Worm (Caenorhabditis elegans): ENCODE measurements around the gene C28C12.11.
A peak's percentile ranks its signal among the peaks of the same experiment; 100 is the strongest.

The C28C12.11 gene

DNA sequence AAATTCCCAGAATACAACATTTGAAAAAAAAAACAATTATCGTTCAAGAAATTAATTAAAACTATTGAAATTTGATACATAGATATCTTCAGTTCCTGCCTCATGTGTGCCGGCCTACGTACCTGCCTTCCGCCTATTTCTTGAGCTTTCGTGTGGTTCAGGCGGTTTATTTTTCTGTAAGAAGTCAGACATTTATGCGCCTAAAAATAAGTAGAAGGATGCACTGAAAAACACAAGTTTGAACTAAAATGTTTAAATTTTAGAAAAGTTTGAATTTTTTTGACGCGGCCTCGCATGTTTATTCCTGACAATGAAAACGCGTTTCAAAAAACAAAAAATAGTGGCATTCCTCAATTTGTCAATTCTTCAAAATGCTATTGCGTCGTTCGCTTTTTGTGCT is at the start of gene C28C12.11:
TSS of gene C28C12.11 (plus strand) at position 301 of the 400 bp plus-strand sequence.
- TF ChIP-seq unc-62 (GFP tag; optimal IDR thresholded peaks at IDR 0.05) = no peak

DNA sequence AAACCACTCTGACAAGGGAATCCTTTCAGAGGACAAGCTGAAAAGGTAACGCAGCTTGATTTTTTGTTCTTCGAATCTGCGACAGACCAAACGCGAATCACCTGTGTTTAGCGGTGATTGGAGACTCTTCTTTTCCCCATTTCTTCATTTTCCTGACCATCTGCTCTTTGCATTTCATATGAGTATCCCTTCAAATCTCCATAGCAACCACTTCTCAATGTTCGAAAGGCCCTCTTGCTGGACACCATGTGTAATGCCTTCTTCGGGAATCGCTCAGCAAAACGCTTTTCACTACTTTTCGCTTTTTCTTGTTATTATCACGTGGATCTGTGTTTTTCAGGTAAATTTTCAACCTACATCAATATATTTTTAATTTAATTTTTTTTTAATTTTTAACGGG is 47.3 kb upstream of the C28C12.11 start, which contains the start of the genes T26A8.3 and tmem-231:
TSS of gene T26A8.3 (minus strand) at position 101 of the 400 bp plus-strand sequence.
TSS of gene tmem-231 (plus strand) at position 249 of the 400 bp plus-strand sequence.
- TF ChIP-seq unc-62 (GFP tag; optimal IDR thresholded peaks at IDR 0.05) = no peak

DNA sequence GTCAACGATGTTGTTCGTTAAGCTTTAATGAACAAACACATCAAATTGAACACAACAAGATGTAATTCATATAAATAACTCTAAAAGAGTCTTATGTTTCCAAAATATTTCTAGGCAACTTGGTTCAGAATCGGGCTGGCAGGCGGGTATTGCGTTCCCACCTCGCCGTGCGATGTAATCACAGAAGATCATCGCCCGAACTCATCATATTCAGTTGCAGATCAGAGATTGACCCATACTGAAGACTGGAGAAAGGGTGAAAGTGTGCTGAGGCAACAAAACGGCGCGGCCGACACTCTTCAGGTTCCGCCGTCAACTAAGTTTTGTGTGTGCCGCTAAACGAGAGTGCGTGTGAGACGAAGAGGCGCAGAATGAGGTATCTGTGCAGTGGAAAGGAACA is 45.4 kb upstream of the C28C12.11 start:
- no peak for TF ChIP-seq unc-62 (GFP tag; optimal IDR thresholded peaks at IDR 0.05)

DNA sequence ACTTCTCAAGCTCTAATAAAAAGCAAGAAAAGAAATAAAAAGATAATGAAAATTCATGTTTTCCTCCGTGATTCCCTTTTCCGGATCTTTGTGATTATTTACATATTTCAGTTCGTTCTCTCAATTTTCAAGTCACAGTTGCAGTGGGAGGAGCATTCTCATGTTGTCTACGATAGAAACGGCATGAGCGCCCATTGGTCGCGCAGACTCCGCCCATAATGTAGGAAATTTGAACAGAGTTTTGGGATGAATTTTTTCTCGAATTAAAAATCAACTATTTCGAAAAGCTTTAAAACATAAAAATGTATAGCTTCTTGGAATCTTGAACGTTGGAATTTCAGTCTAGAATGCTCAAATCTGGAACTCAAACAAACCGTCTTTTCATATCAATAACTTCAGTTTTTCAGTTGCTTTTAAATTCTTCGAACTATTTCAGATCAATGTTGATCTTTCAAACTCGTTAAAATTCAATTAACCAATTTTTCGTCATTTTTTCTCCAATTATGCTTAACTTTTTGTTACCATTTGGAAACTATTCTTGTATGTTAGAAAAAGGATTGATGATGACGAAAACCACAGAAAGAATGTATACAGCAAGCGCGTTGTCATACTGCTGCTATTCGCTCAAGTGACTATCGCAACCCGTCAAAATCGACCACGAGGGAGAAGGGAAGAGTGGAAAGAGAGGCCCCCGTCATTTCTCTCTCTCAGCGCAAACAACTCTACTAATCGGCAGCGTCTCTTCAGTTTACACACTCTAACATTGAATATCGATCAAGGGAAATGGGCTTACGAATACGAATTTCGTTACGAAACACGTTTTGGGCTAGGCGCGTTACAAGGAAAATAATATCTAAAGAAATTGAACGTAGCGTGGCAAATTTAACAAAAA is 42.0 kb upstream of the C28C12.11 start:
- TF ChIP-seq unc-62 (GFP tag; optimal IDR thresholded peaks at IDR 0.05) = no peak

DNA sequence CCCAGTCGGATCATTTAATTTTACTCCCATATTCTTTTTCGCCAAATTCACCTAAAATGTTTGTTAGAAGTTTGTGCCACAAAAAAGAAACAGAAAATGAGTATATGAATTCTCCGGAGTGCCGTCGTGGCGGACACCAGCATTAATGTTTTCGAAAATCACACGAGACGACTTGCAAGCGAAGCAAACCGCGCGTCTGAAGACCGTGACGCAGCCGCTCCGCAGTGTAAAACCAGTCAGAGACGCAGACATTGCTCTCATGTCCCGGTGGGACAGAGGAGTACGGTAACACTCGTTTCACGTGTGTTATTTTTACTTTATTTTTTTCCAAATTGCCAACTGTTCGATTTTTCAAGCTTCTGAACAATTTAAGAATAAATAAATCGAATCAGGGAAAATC is 41.1 kb upstream of the C28C12.11 start, which contains the start of the genes T26A8.4 and pdtf-1:
TSS of gene T26A8.4 (minus strand) at position 185 of the 400 bp plus-strand sequence.
TSS of gene pdtf-1 (plus strand) at position 330 of the 400 bp plus-strand sequence.
- TF ChIP-seq unc-62 (GFP tag; optimal IDR thresholded peaks at IDR 0.05) = peak; percentile 19

DNA sequence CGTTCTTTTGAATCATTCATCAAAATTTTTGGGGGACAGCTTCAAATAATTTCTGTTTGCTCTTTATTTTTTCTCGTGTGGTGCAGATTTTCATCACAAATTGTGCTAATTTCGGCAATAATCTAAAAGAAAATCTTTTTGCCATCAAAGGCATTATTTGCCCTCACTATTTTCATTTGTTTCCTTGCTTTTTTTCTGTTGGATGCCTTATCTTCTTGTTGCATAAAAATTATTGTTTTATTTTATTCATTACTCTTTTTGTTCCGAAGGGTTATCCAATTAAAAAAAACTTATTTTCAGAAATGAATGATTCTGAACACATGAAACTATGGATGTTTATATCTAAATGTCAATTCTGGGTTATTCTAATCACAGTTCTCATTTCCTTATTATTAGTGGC is 27.0 kb upstream of the C28C12.11 start, which contains the start of gene T01B11.1:
TSS of gene T01B11.1 (plus strand) at position 301 of the 400 bp plus-strand sequence.
- no peak for TF ChIP-seq unc-62 (GFP tag; optimal IDR thresholded peaks at IDR 0.05)

DNA sequence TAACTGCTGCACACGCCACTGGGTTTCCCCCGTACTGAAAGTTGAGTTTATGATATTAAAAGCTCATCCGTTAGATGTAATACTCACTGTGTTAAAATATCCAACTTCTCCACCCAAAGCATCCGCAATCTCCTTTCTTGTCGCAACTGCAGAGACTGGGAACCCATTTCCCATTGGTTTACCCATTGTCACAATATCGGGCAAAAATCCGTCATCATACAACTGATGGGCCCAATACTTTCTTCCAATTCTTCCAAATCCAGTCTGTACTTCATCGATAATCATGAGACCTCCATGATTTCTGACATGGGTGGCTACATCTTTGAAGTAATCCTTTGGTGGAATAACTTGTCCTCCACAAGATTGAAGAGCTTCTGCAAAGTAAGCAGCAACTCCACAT is 24.0 kb upstream of the C28C12.11 start:
- no peak for TF ChIP-seq unc-62 (GFP tag; optimal IDR thresholded peaks at IDR 0.05)

DNA sequence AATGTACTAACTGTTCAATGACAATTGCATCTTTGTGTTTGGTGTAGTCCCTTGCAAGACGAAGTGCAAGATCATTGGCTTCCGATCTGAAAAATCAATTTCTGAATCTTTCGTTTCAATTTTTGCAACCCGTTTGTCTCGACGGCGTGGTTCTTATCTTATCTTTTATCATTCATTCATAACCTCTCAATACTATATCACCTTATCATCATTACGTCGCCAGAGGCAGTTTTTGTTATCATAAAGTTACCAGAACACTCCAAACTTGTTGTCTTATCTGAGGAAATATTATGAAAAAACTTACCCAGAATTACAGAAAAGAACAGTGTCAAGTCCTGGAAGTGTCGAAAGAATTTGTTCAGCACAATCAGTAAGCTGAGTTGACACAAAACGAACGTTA is 23.3 kb upstream of the C28C12.11 start:
- TF ChIP-seq unc-62 (GFP tag; optimal IDR thresholded peaks at IDR 0.05) = no peak

DNA sequence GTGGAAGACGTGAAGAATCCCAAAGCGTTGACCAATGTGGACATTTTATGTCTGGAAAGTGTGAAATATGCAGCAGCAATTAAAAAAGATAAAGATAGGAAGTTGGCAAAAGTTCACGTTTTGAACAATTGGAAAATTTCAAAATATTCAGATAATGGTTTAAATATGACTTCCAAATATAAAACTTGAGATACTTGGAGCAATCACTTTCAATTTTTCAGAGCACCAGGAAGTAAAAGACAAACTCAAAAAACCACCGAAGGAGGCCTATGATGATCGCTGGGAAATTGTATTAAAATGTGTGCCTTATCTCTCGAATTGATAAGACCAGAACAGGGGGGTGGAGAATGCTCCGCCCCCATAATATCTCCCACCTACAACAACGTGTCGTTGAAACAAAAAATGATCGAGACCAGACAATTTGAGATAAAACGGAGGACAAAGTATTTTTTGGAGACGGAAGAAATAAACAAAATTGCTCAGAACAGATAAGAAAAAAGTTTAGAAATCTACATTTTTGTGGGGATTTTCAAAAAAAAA is 22.1 kb upstream of the C28C12.11 start, which contains the start of gene eppl-1:
TSS of gene eppl-1 (minus strand) at position 51 of the 540 bp plus-strand sequence.
- no peak for TF ChIP-seq unc-62 (GFP tag; optimal IDR thresholded peaks at IDR 0.05)

DNA sequence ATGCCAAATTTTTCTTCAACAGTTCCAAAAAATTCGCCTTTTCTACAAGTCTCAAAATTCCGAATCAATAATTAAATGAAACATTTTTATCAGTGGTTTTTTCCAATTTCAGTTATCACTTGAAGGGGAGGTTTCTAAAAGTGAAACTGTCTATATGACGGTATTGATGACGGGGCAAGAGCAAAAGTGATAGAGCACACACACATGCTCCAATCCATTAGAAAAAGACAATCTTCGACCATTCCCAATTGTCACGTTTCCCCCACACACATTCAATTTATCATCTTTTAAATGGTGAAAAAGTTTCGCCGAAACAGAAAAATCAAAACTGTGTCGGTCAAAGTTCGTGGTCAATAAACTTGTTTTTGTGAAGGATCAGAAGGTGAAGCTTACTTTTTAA is 20.7 kb upstream of the C28C12.11 start:
- no peak for TF ChIP-seq unc-62 (GFP tag; optimal IDR thresholded peaks at IDR 0.05)

DNA sequence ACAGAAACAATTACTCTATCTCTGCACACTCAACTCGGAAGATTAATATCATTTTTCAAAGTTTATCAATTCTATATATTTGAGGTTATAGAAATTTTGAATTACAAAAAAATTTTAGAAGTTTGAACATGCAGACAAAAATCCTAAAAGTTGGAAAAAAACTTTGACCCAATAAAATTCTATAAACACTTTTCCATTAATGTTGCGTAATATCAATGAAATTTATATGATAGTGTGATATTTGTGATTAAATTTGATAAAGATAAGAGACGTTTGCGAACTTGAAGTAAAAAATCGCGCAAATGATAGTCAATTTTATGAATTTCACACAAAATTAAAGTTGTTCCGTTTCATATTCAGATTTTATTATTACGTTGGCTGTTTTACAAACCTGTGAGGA is 19.8 kb upstream of the C28C12.11 start:
- TF ChIP-seq unc-62 (GFP tag; optimal IDR thresholded peaks at IDR 0.05) = no peak

DNA sequence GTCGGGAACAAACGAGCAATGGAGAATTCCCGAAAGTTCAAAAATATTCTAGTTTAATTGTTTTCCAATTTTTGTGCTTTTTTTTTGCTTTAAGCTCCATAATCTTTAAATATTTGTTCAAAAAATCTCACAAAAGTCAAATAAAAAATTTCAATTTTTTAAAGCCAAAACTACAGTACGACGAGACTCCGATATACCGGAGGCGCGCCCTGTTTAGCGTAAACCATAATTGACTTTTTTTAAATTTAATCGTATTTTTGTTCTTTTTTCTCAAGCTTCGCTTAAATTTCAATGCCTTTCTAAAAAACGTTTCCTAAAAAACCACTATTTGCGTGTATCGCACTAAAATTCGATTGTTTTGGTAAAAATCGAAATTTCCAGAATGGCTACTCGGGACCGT is 17.0 kb upstream of the C28C12.11 start, which contains the start of gene syx-4:
TSS of gene syx-4 (plus strand) at position 382 of the 400 bp plus-strand sequence.
- no peak for TF ChIP-seq unc-62 (GFP tag; optimal IDR thresholded peaks at IDR 0.05)

DNA sequence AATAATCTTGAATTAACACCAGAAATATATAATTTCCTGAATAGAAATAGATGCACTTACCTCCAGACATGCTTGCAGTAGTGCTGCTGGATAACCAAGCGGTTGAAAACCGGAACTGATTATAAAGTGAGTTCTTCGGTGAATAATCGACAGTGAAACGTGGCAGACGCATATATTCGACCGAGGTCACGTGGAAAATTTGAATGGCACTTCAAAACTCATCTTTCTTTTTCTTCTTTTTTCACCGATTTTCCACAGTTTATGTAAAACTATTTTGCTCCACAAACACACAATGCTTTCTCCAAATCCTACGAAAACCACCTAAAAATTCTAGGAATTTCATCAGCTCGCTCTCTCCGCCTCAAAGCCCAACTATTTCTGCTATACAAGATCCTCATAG is 13.6 kb upstream of the C28C12.11 start, which contains the start of gene ant-1.4:
TSS of gene ant-1.4 (minus strand) at position 101 of the 400 bp plus-strand sequence.
- TF ChIP-seq unc-62 (GFP tag; optimal IDR thresholded peaks at IDR 0.05) = no peak

DNA sequence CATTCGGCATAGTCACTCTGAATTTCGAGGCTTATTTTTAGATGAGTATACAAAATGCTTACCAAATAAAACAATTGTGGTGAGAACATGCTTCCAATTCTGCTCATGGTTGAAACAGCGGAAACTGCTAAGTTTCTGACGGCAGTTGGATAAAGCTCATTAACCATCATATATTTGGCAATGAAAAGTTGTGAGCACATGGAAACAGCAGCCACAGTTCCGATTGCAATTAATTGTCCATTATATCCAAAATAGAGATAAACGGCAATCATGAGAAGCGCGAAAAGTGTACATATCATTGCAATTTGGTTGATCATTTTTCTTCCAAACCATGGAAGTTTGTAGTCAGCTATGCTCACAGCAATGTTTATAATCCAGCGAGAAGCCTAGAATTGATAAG is 12.7 kb upstream of the C28C12.11 start:
- no peak for TF ChIP-seq unc-62 (GFP tag; optimal IDR thresholded peaks at IDR 0.05)

DNA sequence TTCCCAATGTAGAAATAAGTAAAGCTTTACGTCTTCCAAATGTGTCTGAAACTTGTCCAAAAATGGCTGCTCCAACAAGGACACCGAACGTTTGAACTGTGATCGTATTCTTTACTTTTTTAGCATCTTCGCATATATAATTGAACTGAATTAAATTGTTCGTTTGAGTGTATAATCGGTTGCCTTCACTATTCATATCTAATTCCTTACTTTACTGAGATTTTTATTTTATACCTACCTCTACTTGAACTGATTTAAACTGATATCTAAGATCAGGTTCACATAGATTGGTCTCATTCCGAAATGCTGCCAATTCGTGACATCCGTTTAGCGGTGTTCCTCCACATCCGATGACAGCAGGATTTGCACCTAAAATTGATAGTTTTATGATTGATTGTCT is 11.5 kb upstream of the C28C12.11 start:
- no peak for TF ChIP-seq unc-62 (GFP tag; optimal IDR thresholded peaks at IDR 0.05)

DNA sequence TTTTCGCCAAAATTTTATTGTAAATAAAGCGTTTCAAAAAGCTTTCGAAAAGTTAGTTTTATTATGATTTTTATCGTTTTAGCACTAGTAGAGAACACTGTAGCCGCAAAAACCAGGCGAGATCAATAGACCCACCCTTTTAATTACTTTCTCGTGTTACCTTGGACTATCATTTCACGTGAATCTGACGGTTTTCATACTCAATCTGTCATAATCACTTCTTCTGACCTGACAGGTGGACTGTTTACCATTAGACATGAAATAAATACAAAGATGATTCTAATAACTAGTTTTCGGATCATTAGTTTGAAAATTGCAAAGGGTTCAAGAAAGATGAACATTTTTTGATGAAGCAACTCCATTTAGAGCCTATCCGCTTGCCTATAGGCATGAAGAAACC is 10.8 kb upstream of the C28C12.11 start:
- TF ChIP-seq unc-62 (GFP tag; optimal IDR thresholded peaks at IDR 0.05) = no peak
